Worm (Caenorhabditis elegans) whole organism, mixed stage, embryonic: ENCODE measurements around the gene pyk-2.
A peak's percentile ranks its signal among the peaks of the same experiment; 100 is the strongest.

ENCODE experiments used
- M03D4.4 ChIP-seq: sonication (generic microtip); optimal IDR thresholded peaks from 2 replicates; lab custom pipeline; 2017; ENCODE audit warnings: mild to moderate bottlenecking, missing genetic modification characterization, missing compliant biosample characterization
- bed-3 ChIP-seq: fragments of 200-800 bp; sonication (Bioruptor generic); optimal IDR thresholded peaks from 3 replicates; lab custom pipeline; 2018; ENCODE audit warnings: mild to moderate bottlenecking, missing genetic modification characterization, moderate library complexity, missing compliant biosample characterization
- blmp-1 ChIP-seq: fragments of 150-350 bp; optimal IDR thresholded peaks from 2 replicates; lab custom pipeline; 2014; ENCODE audit warnings: missing biosample characterization, missing genetic modification characterization
- ceh-39 ChIP-seq: fragments of 150-350 bp; optimal IDR thresholded peaks from 2 replicates; lab custom pipeline; 2014; ENCODE audit warnings: missing biosample characterization, missing genetic modification characterization
- ceh-43 ChIP-seq: fragments of 200-800 bp; sonication (Bioruptor generic); optimal IDR thresholded peaks from 2 replicates; lab custom pipeline; 2018; ENCODE audit warnings: mild to moderate bottlenecking, missing genetic modification characterization, moderate library complexity, missing compliant biosample characterization
- ceh-83 ChIP-seq: fragments of 200-800 bp; sonication (Bioruptor generic); optimal IDR thresholded peaks from 2 replicates; lab custom pipeline; 2018; ENCODE audit warnings: mild to moderate bottlenecking, missing genetic modification characterization, missing compliant biosample characterization
- ces-1 ChIP-seq: fragments of 150-350 bp; optimal IDR thresholded peaks from 2 replicates; lab custom pipeline; 2014; ENCODE audit warnings: missing biosample characterization, missing genetic modification reagents, missing genetic modification characterization
- cnd-1 ChIP-seq: fragments of 200-800 bp; sonication (Bioruptor generic); optimal IDR thresholded peaks from 2 replicates; lab custom pipeline; 2018; ENCODE audit warnings: mild to moderate bottlenecking, missing genetic modification characterization, missing compliant biosample characterization
- drap-1 ChIP-seq: fragments of 200-800 bp; sonication (Bioruptor generic); optimal IDR thresholded peaks from 3 replicates; lab custom pipeline; 2018; ENCODE audit warnings: mild to moderate bottlenecking, missing genetic modification characterization, missing compliant biosample characterization
- elt-1 ChIP-seq: sonication (generic microtip); optimal IDR thresholded peaks from 2 replicates; lab custom pipeline; 2017; ENCODE audit warnings: missing genetic modification characterization, mild to moderate bottlenecking, missing compliant biosample characterization, antibody characterized with exemption, moderate library complexity, borderline replicate concordance; ENCODE audit not compliant: insufficient read depth
- elt-3 ChIP-seq: fragments of 150-350 bp; optimal IDR thresholded peaks from 2 replicates; lab custom pipeline; 2014; ENCODE audit warnings: missing biosample characterization, missing genetic modification characterization
- flh-1 ChIP-seq: fragments of 200-800 bp; sonication (Bioruptor generic); optimal IDR thresholded peaks from 2 replicates; lab custom pipeline; 2018; ENCODE audit warnings: mild to moderate bottlenecking, missing genetic modification characterization, moderate library complexity, missing compliant biosample characterization
- ham-2 ChIP-seq: fragments of 200-800 bp; sonication (Bioruptor generic); optimal IDR thresholded peaks from 2 replicates; lab custom pipeline; 2018; ENCODE audit warnings: mild to moderate bottlenecking, missing genetic modification characterization, missing compliant biosample characterization
- hlh-1 ChIP-seq: fragments of 150-350 bp; optimal IDR thresholded peaks from 2 replicates; lab custom pipeline; 2014; ENCODE audit warnings: missing biosample characterization, missing genetic modification reagents, missing genetic modification characterization
- lin-13 ChIP-seq: fragments of 150-350 bp; optimal IDR thresholded peaks from 2 replicates; lab custom pipeline; 2014; ENCODE audit warnings: missing biosample characterization, missing genetic modification characterization
- lin-32 ChIP-seq: fragments of 200-800 bp; sonication (Bioruptor generic); optimal IDR thresholded peaks from 2 replicates; lab custom pipeline; 2018; ENCODE audit warnings: mild to moderate bottlenecking, missing genetic modification characterization, missing compliant biosample characterization
- mab-5 ChIP-seq: fragments of 150-350 bp; optimal IDR thresholded peaks from 2 replicates; lab custom pipeline; 2014; ENCODE audit warnings: missing biosample characterization, missing genetic modification characterization
- mep-1 ChIP-seq: fragments of 150-350 bp; optimal IDR thresholded peaks from 2 replicates; lab custom pipeline; 2017; ENCODE audit warnings: missing biosample characterization, missing genetic modification reagents, missing genetic modification characterization, inconsistent platforms
- mls-2 ChIP-seq: sonication (generic microtip); optimal IDR thresholded peaks from 2 replicates; lab custom pipeline; 2016; ENCODE audit warnings: mild to moderate bottlenecking, missing genetic modification characterization, moderate library complexity, missing compliant biosample characterization
- nhr-12 ChIP-seq: fragments of 150-350 bp; optimal IDR thresholded peaks from 2 replicates; lab custom pipeline; 2014; ENCODE audit warnings: missing biosample characterization, missing genetic modification characterization
- nhr-2 ChIP-seq: fragments of 150-350 bp; optimal IDR thresholded peaks from 2 replicates; lab custom pipeline; 2014; ENCODE audit warnings: missing biosample characterization, missing genetic modification characterization
- nhr-237 ChIP-seq: fragments of 150-350 bp; optimal IDR thresholded peaks from 2 replicates; lab custom pipeline; 2014; ENCODE audit warnings: missing biosample characterization, missing genetic modification characterization
- nhr-28 ChIP-seq: fragments of 150-350 bp; optimal IDR thresholded peaks from 2 replicates; lab custom pipeline; 2014; ENCODE audit warnings: missing biosample characterization, missing genetic modification characterization
- nhr-76 ChIP-seq: sonication (generic microtip); optimal IDR thresholded peaks from 2 replicates; lab custom pipeline; 2017; ENCODE audit warnings: missing biosample characterization, missing genetic modification characterization
- pha-4 ChIP-seq: fragments of 150-350 bp; optimal IDR thresholded peaks from 2 replicates; lab custom pipeline; 2018; ENCODE audit warnings: missing biosample characterization, missing genetic modification reagents, missing genetic modification characterization
- snpc-4 ChIP-seq: fragments of 150-350 bp; optimal IDR thresholded peaks from 2 replicates; lab custom pipeline; 2014; ENCODE audit warnings: missing biosample characterization, missing genetic modification characterization
- sptf-1 ChIP-seq: sonication (generic microtip); optimal IDR thresholded peaks from 2 replicates; lab custom pipeline; 2017; ENCODE audit warnings: mild to moderate bottlenecking, missing genetic modification characterization, moderate library complexity, missing compliant biosample characterization
- tbx-8 ChIP-seq: fragments of 200-800 bp; sonication (Bioruptor generic); optimal IDR thresholded peaks from 2 replicates; lab custom pipeline; 2018; ENCODE audit warnings: mild to moderate bottlenecking, missing genetic modification characterization, moderate library complexity, missing compliant biosample characterization
- unc-39 ChIP-seq: fragments of 150-350 bp; optimal IDR thresholded peaks from 2 replicates; lab custom pipeline; 2014; ENCODE audit warnings: missing biosample characterization, missing genetic modification characterization
- unc-62 ChIP-seq: fragments of 150-350 bp; optimal IDR thresholded peaks from 2 replicates; lab custom pipeline; 2014; ENCODE audit warnings: missing biosample characterization, missing genetic modification reagents, missing genetic modification characterization
- ztf-11 ChIP-seq: fragments of 150-350 bp; optimal IDR thresholded peaks from 2 replicates; lab custom pipeline; 2014; ENCODE audit warnings: missing biosample characterization, missing genetic modification characterization

pyk-2 gene

DNA sequence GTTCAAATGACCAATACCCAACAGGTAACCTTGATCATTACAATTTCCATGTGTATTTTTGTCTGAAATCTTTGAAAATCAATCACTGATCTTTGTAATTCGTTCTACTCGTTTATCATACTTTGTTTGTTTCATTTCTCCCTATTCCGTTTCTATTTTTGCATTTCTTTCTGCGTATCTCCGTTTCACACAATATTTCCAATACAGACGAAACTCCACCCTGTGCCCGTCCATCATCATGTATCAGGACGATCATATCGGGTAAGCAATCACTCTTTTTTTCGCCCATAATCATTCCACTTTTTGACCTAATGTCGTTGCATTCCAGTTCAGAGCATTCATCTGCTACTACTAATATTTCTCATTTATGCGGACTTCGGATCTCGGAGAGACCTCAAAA lies at the start of gene pyk-2:
Gene pyk-2, plus strand, starts transcription at position 206 of the 400 bp plus-strand sequence.
- no peak for TF ChIP-seq mab-5 (tag; lab: Kevin White, UChicago)
- TF ChIP-seq lin-13: no peak
- TF ChIP-seq unc-62: no peak
- no peak for TF ChIP-seq lin-32 (GFP tag; lab: Kevin White, UChicago)
- no peak for TF ChIP-seq nhr-76
- TF ChIP-seq elt-1 (tag; lab: Kevin White, UChicago): no peak
- TF ChIP-seq elt-3: no peak
- no peak for TF ChIP-seq nhr-12
- TF ChIP-seq bed-3: no peak
- TF ChIP-seq cnd-1: no peak
- TF ChIP-seq M03D4.4 (tag; lab: Kevin White, UChicago): no peak
- no peak for TF ChIP-seq nhr-237
- no peak for TF ChIP-seq flh-1 (GFP tag; lab: Kevin White, UChicago)
- TF ChIP-seq sptf-1: no peak
- TF ChIP-seq nhr-28 (tag; lab: Kevin White, UChicago): no peak

DNA sequence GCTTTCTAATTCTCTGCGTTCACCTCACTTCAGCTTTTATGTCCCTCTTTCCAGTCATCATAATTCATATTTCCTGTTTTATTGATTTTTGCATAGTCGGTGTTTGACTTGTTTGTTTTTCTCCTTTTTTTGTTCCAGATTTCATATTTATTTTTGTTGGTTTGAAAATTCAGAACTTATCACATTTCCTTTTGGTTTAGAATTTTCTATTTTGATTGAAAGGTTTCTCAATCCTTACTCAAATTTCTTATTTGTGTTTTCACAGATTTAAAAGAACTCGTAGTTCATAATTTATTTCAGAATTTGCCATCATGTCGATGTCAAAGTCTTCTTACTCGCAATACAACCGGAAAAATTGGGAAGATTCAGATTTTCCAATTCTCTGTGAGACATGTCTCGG lies 48.6 kb upstream of the pyk-2 start, which contains the start of gene rbm-22:
Gene rbm-22, plus strand, starts transcription at position 301 of the 400 bp plus-strand sequence.
- TF ChIP-seq snpc-4 (tag; lab: Kevin White, UChicago) (no peak), nhr-12 (no peak), elt-1 (tag; lab: Kevin White, UChicago) (no peak)

DNA sequence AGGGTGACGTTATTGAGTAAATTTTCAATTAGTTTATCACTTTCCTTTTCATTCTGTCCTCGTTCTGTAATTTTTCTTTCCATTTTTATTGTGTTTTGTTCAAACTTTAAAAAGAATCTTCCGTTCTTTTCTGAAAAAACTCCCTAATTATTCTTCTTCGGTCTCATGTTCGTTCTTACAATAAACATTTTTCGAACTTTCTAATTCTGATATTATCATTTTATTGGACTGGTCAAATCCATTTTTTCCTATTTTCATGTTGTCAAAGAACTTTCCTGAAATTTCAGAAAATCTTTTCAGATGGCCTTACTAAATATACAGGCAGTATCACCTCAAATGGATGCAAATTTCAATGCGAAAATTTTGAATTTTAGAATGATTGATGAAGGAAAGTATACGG lies 45.7 kb upstream of the pyk-2 start, which contains the start of gene nish-1:
Gene nish-1, plus strand, starts transcription at position 301 of the 400 bp plus-strand sequence.
- TF ChIP-seq lin-13: no peak
- no peak for TF ChIP-seq elt-3
- TF ChIP-seq snpc-4 (tag; lab: Kevin White, UChicago): no peak
- TF ChIP-seq sptf-1: no peak
- TF ChIP-seq drap-1 (GFP tag; lab: Kevin White, UChicago): no peak
- TF ChIP-seq unc-39: no peak
- TF ChIP-seq ceh-39 (tag; lab: Kevin White, UChicago): no peak
- no peak for TF ChIP-seq tbx-8 (GFP tag; lab: Kevin White, UChicago)
- TF ChIP-seq pha-4: no peak
- TF ChIP-seq ceh-83 (GFP tag; lab: Kevin White, UChicago): no peak

ce11 chrIV:10867370-10868146 lies 42.2 kb upstream of the pyk-2 start:
- TF ChIP-seq pha-4: peak; percentile 59
- no peak for TF ChIP-seq mab-5 (tag; lab: Kevin White, UChicago)
- TF ChIP-seq hlh-1 (tag; lab: Kevin White, UChicago): peak; percentile 2
- TF ChIP-seq elt-3: no peak
- peak; percentile 72 for TF ChIP-seq ceh-43
- TF ChIP-seq ham-2 (GFP tag; lab: Kevin White, UChicago): peak; percentile 47
- TF ChIP-seq mls-2 (tag; lab: Kevin White, UChicago): peak; percentile 71
- no peak for TF ChIP-seq lin-13
- TF ChIP-seq ces-1 (GFP tag; lab: Kevin White, UChicago): peak; percentile 18

DNA sequence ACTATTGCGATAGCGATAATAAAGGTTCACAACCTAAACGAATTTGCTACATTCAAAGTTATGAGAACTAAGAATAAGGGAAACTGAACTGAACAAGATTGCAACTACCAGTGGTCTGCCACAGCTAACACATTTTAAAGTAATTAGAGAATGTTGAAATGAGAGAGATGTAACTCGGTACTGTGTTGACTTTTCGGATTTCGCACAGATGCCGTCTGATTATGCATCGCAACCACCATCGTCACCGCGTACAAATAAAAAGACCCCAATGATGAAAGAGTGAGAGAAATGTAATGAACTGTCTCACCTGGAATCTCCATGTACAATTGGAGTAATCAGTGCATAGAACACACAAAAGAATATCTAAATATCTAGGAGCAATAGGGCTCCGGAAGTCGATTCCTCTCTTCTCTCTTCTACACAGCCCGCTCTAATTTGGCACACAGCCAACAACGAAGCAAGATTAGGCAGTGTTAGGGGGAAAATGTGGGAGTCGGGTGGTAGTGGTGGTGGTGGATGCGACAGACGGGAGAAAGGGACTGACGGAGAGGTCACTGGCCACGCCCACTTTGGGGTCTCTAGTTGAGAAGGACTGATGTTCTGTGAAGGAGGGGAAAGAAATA lies 41.0 kb upstream of the pyk-2 start, which contains the start of gene F13E9.11:
Gene F13E9.11, minus strand, starts transcription at position 507 of the 623 bp plus-strand sequence.
- TF ChIP-seq nhr-76 (no peak), ceh-39 (tag; lab: Kevin White, UChicago) (no peak), ces-1 (GFP tag; lab: Kevin White, UChicago) (peak; percentile 37), lin-13 (no peak), nhr-237 (no peak), blmp-1 (tag; lab: Kevin White, UChicago) (no peak), unc-39 (no peak), ceh-83 (GFP tag; lab: Kevin White, UChicago) (no peak), nhr-2 (no peak), snpc-4 (tag; lab: Kevin White, UChicago) (no peak), unc-62 (no peak), nhr-12 (no peak), ztf-11 (tag; lab: Kevin White, UChicago) (peak; percentile 7), cnd-1 (peak; percentile 71), mep-1 (peak; percentile 43)
